Fruit fly (Drosophila melanogaster) whole organism, pupa: ENCODE measurements around the gene CG15256.

ENCODE experiments used
- CG14655 ChIP-seq: fragments of 200-800 bp; sonication (Bioruptor generic); optimal IDR thresholded peaks from 3 replicates; lab custom pipeline; 2017; ENCODE audit warnings: mild to moderate bottlenecking, missing biosample characterization, missing genetic modification reagents, missing genetic modification characterization
- CG15710 ChIP-seq: fragments of 200-800 bp; sonication (Bioruptor generic); optimal IDR thresholded peaks from 2 replicates; lab custom pipeline; 2018; ENCODE audit warnings: missing biosample characterization, mild to moderate bottlenecking, missing genetic modification characterization, moderate library complexity
- CG32121 ChIP-seq: fragments of 200-800 bp; sonication (Bioruptor generic); IDR thresholded peaks from 2 replicates; pipeline ENCODE4 v1.3.6; 2022; ENCODE audit warnings: missing biosample characterization, missing genetic modification characterization
- CG9948 ChIP-seq: fragments of 200-800 bp; sonication (Bioruptor generic); optimal IDR thresholded peaks from 2 replicates; lab custom pipeline; 2018; ENCODE audit warnings: missing biosample characterization, mild to moderate bottlenecking, missing genetic modification characterization, moderate library complexity
- D1 ChIP-seq: fragments of 200-800 bp; sonication (Bioruptor generic); optimal IDR thresholded peaks from 2 replicates; lab custom pipeline; 2018; ENCODE audit warnings: missing biosample characterization, mild to moderate bottlenecking, missing genetic modification characterization, moderate library complexity
- Pif1A ChIP-seq: fragments of 200-800 bp; sonication (Bioruptor generic); optimal IDR thresholded peaks from 3 replicates; lab custom pipeline; 2016; ENCODE audit warnings: missing biosample characterization, missing genetic modification characterization
- Snoo ChIP-seq: fragments of 200-800 bp; sonication (Bioruptor generic); optimal IDR thresholded peaks from 3 replicates; lab custom pipeline; 2017; ENCODE audit warnings: missing biosample characterization, mild to moderate bottlenecking, missing genetic modification characterization, inconsistent platforms

DNA sequence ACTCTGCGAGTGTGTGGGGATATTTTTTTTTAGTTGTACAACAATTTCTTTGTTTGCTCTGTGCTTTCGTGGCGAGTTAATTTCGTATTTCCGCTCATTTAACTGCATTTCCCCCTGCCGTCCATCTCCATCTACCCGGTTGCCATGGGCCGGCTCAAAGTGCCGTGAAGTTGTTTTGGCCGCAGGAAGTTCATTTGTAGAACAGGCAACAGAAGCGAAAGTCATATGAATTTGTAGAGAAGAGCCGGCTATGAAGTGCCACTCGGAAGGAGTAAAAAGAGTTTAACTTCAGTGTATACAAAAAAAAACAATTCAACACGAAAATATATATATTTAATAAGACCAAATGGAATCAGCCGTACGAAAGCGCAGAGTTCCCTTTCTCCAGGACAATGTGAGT, 3.0 kb upstream of the CG15256 start, which contains the start of gene Skadu:
- TF ChIP-seq CG32121 (GFP tag; lab: Robert Waterston, UW) (no peak), D1 (tag; lab: Kevin White, UChicago) (no peak), Snoo (tag; lab: Kevin White, UChicago) (no peak), CG15710 (tag; lab: Kevin White, UChicago) (no peak), CG14655 (no peak), Pif1A (GFP tag; lab: Kevin White, UChicago) (no peak), CG9948 (tag; lab: Kevin White, UChicago) (no peak)
